Worm (Caenorhabditis elegans) whole organism, L4/young adult: ENCODE results near the gene R102.10.
"Not testable (repeated sequence)": the region's sequence is repeated elsewhere in the genome, so short reads cannot be mapped to it uniquely, and the experiment has no call there.

Experiments
- W03F9.2 ChIP-seq: fragments of 150-350 bp; optimal IDR thresholded peaks from 2 replicates; lab custom pipeline; 2014; ENCODE audit warnings: missing biosample characterization, missing genetic modification characterization
- dao-5 ChIP-seq: sonication (generic microtip); optimal IDR thresholded peaks from 2 replicates; lab custom pipeline; 2016; ENCODE audit warnings: missing genotype, missing genetic modification characterization, moderate library complexity, missing compliant biosample characterization
- him-1 ChIP-seq: sonication (generic microtip); optimal IDR thresholded peaks from 2 replicates; lab custom pipeline; 2016; ENCODE audit warnings: missing genotype, missing genetic modification reagents, missing genetic modification characterization, missing compliant biosample characterization

Gene R102.10

ce11 chrIV:10734527-10735436 is 29.5 kb downstream of the R102.10 start, which contains the start of the genes orc-5 and cyb-1:
orc-5 (minus strand) TSS chrIV:10734588.
cyb-1 (plus strand) TSS chrIV:10735216.
- TF ChIP-seq W03F9.2 (tag; lab: Kevin White, UChicago), result peak; percentile 22
- no peak for TF ChIP-seq dao-5 (tag; lab: Kevin White, UChicago)

ce11 chrIV:10737011-10737553 is 31.8 kb downstream of the R102.10 start, which contains the start of gene grl-21:
grl-21 (plus strand) TSS chrIV:10737474.
- no peak for TF ChIP-seq W03F9.2 (tag; lab: Kevin White, UChicago)
- TF ChIP-seq him-1 (tag; lab: Kevin White, UChicago), result no peak
- no peak for TF ChIP-seq dao-5 (tag; lab: Kevin White, UChicago)

ce11 chrIV:10738328-10738727 is 33.1 kb downstream of the R102.10 start, which contains the start of gene ssp-34:
ssp-34 (minus strand) TSS chrIV:10738602.
- no peak for TF ChIP-seq him-1 (tag; lab: Kevin White, UChicago)

ce11 chrIV:10744475-10744874 is 39.2 kb downstream of the R102.10 start, which contains the start of gene T25B9.3:
T25B9.3 (plus strand) TSS chrIV:10744775.
- TF ChIP-seq him-1 (tag; lab: Kevin White, UChicago) (no peak), W03F9.2 (tag; lab: Kevin White, UChicago) (no peak), dao-5 (tag; lab: Kevin White, UChicago) (no peak)

- no peak for TF ChIP-seq dao-5 (tag; lab: Kevin White, UChicago)
- TF ChIP-seq him-1 (tag; lab: Kevin White, UChicago), result no peak
- no peak for TF ChIP-seq W03F9.2 (tag; lab: Kevin White, UChicago)
These were observed 40.1 kb downstream of the R102.10 start for ce11 chrIV:10745332-10745731.

- TF ChIP-seq dao-5 (tag; lab: Kevin White, UChicago) (no peak), him-1 (tag; lab: Kevin White, UChicago) (no peak), W03F9.2 (tag; lab: Kevin White, UChicago) (no peak)
These were observed 44.8 kb downstream of the R102.10 start, which contains the start of gene T25B9.1 for ce11 chrIV:10750041-10750440. T25B9.1 (minus strand) TSS chrIV:10750141.

ce11 chrIV:10751740-10752139 is 46.5 kb downstream of the R102.10 start, which contains the start of gene T25B9.2:
T25B9.2 (minus strand) TSS chrIV:10751840.
- not testable (repeated sequence) for TF ChIP-seq W03F9.2, him-1, dao-5 (tag; lab: Kevin White, UChicago)

- TF ChIP-seq him-1 (tag; lab: Kevin White, UChicago) (no peak), dao-5 (tag; lab: Kevin White, UChicago) (no peak), W03F9.2 (tag; lab: Kevin White, UChicago) (no peak)
These were observed 49.4 kb downstream of the R102.10 start, which contains the start of gene T25B9.5 for ce11 chrIV:10754685-10755084. T25B9.5 (minus strand) TSS chrIV:10754785.
